Worm (Caenorhabditis elegans): ENCODE measurements around the gene T10B5.3.

T10B5.3 gene

ce11 chrV:1864997-1865396 is 4.6 kb downstream of the T10B5.3 start:
- TF ChIP-seq M03D4.4 (tag; optimal IDR thresholded peaks at IDR 0.05), result no peak
- TF ChIP-seq mls-2 (tag; optimal IDR thresholded peaks at IDR 0.05), result no peak
- no peak for TF ChIP-seq ham-2 (GFP tag; optimal IDR thresholded peaks at IDR 0.05)
- no peak for TF ChIP-seq unc-62 (GFP tag; optimal IDR thresholded peaks at IDR 0.05)
- TF ChIP-seq tbx-8 (GFP tag; optimal IDR thresholded peaks at IDR 0.05), result no peak
- no peak for TF ChIP-seq ceh-43 (GFP tag; optimal IDR thresholded peaks at IDR 0.05)
- TF ChIP-seq pha-4 (tag; optimal IDR thresholded peaks at IDR 0.05), result no peak
- no peak for TF ChIP-seq unc-120 (tag; optimal IDR thresholded peaks at IDR 0.05; ENCODE audit: poor library complexity, severe bottlenecking)
- TF ChIP-seq zip-8 (tag; optimal IDR thresholded peaks at IDR 0.05), result no peak
- no peak for TF ChIP-seq nhr-237 (tag; optimal IDR thresholded peaks at IDR 0.05)

- TF ChIP-seq ceh-83 (GFP tag; optimal IDR thresholded peaks at IDR 0.05), result no peak
- TF ChIP-seq ceh-43 (GFP tag; optimal IDR thresholded peaks at IDR 0.05), result no peak
- peak; percentile 82 for TF ChIP-seq ces-1 (GFP tag; optimal IDR thresholded peaks at IDR 0.05)
- no peak for TF ChIP-seq elt-3 (tag; optimal IDR thresholded peaks at IDR 0.05)
- TF ChIP-seq drap-1 (GFP tag; optimal IDR thresholded peaks at IDR 0.05), result no peak
Measured at ce11 chrV:1862954-1863353, 6.6 kb downstream of the T10B5.3 start.

- TF ChIP-seq ces-1 (GFP tag; optimal IDR thresholded peaks at IDR 0.05) (no peak), ztf-11 (tag; optimal IDR thresholded peaks at IDR 0.05) (no peak), nhr-237 (tag; optimal IDR thresholded peaks at IDR 0.05) (no peak), mab-5 (tag; optimal IDR thresholded peaks at IDR 0.05) (no peak), M03D4.4 (tag; optimal IDR thresholded peaks at IDR 0.05) (no peak), pha-4 (tag; optimal IDR thresholded peaks at IDR 0.05) (no peak), nhr-2 (tag; optimal IDR thresholded peaks at IDR 0.05) (no peak), nhr-28 (tag; optimal IDR thresholded peaks at IDR 0.05) (no peak), unc-120 (tag; optimal IDR thresholded peaks at IDR 0.05; ENCODE audit: poor library complexity, severe bottlenecking) (no peak), elt-3 (tag; optimal IDR thresholded peaks at IDR 0.05) (no peak), snpc-4 (tag; optimal IDR thresholded peaks at IDR 0.05) (no peak), cnd-1 (tag; optimal IDR thresholded peaks at IDR 0.05) (no peak), lin-32 (GFP tag; optimal IDR thresholded peaks at IDR 0.05) (no peak), hlh-1 (tag; optimal IDR thresholded peaks at IDR 0.05) (no peak), sptf-1 (tag; optimal IDR thresholded peaks at IDR 0.05) (no peak), unc-62 (GFP tag; optimal IDR thresholded peaks at IDR 0.05) (no peak), mls-2 (tag; optimal IDR thresholded peaks at IDR 0.05) (no peak), nhr-12 (tag; optimal IDR thresholded peaks at IDR 0.05) (no peak)
Measured at ce11 chrV:1857840-1858239, 11.7 kb downstream of the T10B5.3 start.

- TF ChIP-seq lin-32 (GFP tag; optimal IDR thresholded peaks at IDR 0.05), result no peak
- TF ChIP-seq ham-2 (GFP tag; optimal IDR thresholded peaks at IDR 0.05), result no peak
- TF ChIP-seq sem-2 (GFP tag; optimal IDR thresholded peaks at IDR 0.05), result no peak
- TF ChIP-seq mep-1 (tag; optimal IDR thresholded peaks at IDR 0.05), result no peak
- TF ChIP-seq nhr-237 (tag; optimal IDR thresholded peaks at IDR 0.05), result no peak
- TF ChIP-seq drap-1 (GFP tag; optimal IDR thresholded peaks at IDR 0.05), result no peak
- no peak for TF ChIP-seq nhr-12 (tag; optimal IDR thresholded peaks at IDR 0.05)
- no peak for TF ChIP-seq mab-5 (tag; optimal IDR thresholded peaks at IDR 0.05)
- no peak for TF ChIP-seq bed-3 (GFP tag; optimal IDR thresholded peaks at IDR 0.05)
- TF ChIP-seq unc-120 (tag; optimal IDR thresholded peaks at IDR 0.05; ENCODE audit: poor library complexity, severe bottlenecking), result no peak
- no peak for TF ChIP-seq elt-1 (tag; optimal IDR thresholded peaks at IDR 0.05; ENCODE audit: borderline replicate concordance, insufficient read depth)
- no peak for TF ChIP-seq nhr-76 (tag; optimal IDR thresholded peaks at IDR 0.05)
- TF ChIP-seq sptf-1 (tag; optimal IDR thresholded peaks at IDR 0.05), result no peak
- TF ChIP-seq snpc-4 (tag; optimal IDR thresholded peaks at IDR 0.05), result no peak
- no peak for TF ChIP-seq pha-4 (tag; optimal IDR thresholded peaks at IDR 0.05)
Measured at ce11 chrV:1856176-1856575, 13.4 kb downstream of the T10B5.3 start, which contains the start of gene T10B5.10. Gene T10B5.10, minus strand, starts transcription at chrV:1856276.

- TF ChIP-seq blmp-1 (tag; optimal IDR thresholded peaks at IDR 0.05) (no peak), elt-1 (tag; optimal IDR thresholded peaks at IDR 0.05; ENCODE audit: borderline replicate concordance, insufficient read depth) (no peak), nhr-237 (tag; optimal IDR thresholded peaks at IDR 0.05) (no peak), ces-1 (GFP tag; optimal IDR thresholded peaks at IDR 0.05) (no peak), lsy-2 (tag; optimal IDR thresholded peaks at IDR 0.05) (no peak), flh-1 (GFP tag; optimal IDR thresholded peaks at IDR 0.05) (no peak)
Measured at ce11 chrV:1855087-1855486, 14.5 kb downstream of the T10B5.3 start.
